Worm (Caenorhabditis elegans) whole organism, L2 larva: ENCODE measurements around the gene Y39A1A.10.

Experiments used
- crh-2 ChIP-seq: sonication (generic microtip); optimal IDR thresholded peaks from 2 replicates; lab custom pipeline; 2017; ENCODE audit warnings: missing biosample characterization, missing genetic modification characterization
- fos-1 ChIP-seq: fragments of 150-350 bp; optimal IDR thresholded peaks from 2 replicates; lab custom pipeline; 2014; ENCODE audit warnings: missing biosample characterization, missing genetic modification characterization
- mdl-1 ChIP-seq, 2 experiments: fragments of 150-350 bp in 1 of 2; sonication (generic microtip) in 1 of 2; optimal IDR thresholded peaks; 2 replicates each; lab custom pipeline; 2017; ENCODE audit warnings: missing biosample characterization in 2 of 2, missing genetic modification characterization in 2 of 2
- nhr-237 ChIP-seq: fragments of 150-350 bp; optimal IDR thresholded peaks from 2 replicates; lab custom pipeline; 2014; ENCODE audit warnings: missing biosample characterization, missing genetic modification characterization
- unc-62 ChIP-seq: fragments of 150-350 bp; optimal IDR thresholded peaks from 2 replicates; lab custom pipeline; 2014; ENCODE audit warnings: missing biosample characterization, missing genetic modification reagents, missing genetic modification characterization
- zag-1 ChIP-seq: fragments of 150-350 bp; optimal IDR thresholded peaks from 2 replicates; lab custom pipeline; 2014; ENCODE audit warnings: missing biosample characterization, missing genetic modification characterization
- ztf-4 ChIP-seq: fragments of 150-350 bp; optimal IDR thresholded peaks from 2 replicates; lab custom pipeline; 2014; ENCODE audit warnings: missing biosample characterization, missing genetic modification characterization

ce11 chrIII:10612333-10612732 lies 20.2 kb upstream of the Y39A1A.10 start, which contains the start of gene Y39A1A.24:
- no peak for TF ChIP-seq ztf-4 (tag; lab: Kevin White, UChicago)
- TF ChIP-seq crh-2 (tag; lab: Kevin White, UChicago), result no peak
- TF ChIP-seq mdl-1 (tag; optimal IDR thresholded peaks at IDR 0.05; lab: Kevin White, UChicago), result no peak
- no peak for TF ChIP-seq unc-62 (GFP tag; lab: Kevin White, UChicago)
- TF ChIP-seq zag-1 (tag; lab: Kevin White, UChicago), result no peak
- no peak for TF ChIP-seq fos-1 (tag; lab: Kevin White, UChicago)
- no peak for TF ChIP-seq nhr-237
